Worm (Caenorhabditis elegans) whole organism, late embryonic: ENCODE data around the gene eas-1.

Source experiments
- ama-1 ChIP-seq: fragments of 150-350 bp; optimal IDR thresholded peaks from 2 replicates; lab custom pipeline; 2014
- ceh-19 ChIP-seq: fragments of 200-800 bp; sonication (Bioruptor generic); optimal IDR thresholded peaks from 2 replicates; lab custom pipeline; 2018; ENCODE audit warnings: mild to moderate bottlenecking, missing genetic modification characterization, missing compliant biosample characterization
- ceh-22 ChIP-seq: sonication (generic microtip); optimal IDR thresholded peaks from 2 replicates; lab custom pipeline; 2017; ENCODE audit warnings: missing biosample characterization, missing genetic modification characterization
- ceh-31 ChIP-seq: sonication (generic microtip); optimal IDR thresholded peaks from 2 replicates; lab custom pipeline; 2016; ENCODE audit warnings: missing genetic modification characterization, missing compliant biosample characterization
- ceh-34 ChIP-seq: sonication (generic microtip); optimal IDR thresholded peaks from 2 replicates; lab custom pipeline; 2016; ENCODE audit warnings: mild to moderate bottlenecking, missing genetic modification characterization, missing compliant biosample characterization
- ceh-9 ChIP-seq: sonication (generic microtip); optimal IDR thresholded peaks from 2 replicates; lab custom pipeline; 2016; ENCODE audit warnings: mild to moderate bottlenecking, missing genetic modification characterization, inconsistent platforms, missing compliant biosample characterization
- che-1 ChIP-seq: sonication (generic microtip); optimal IDR thresholded peaks from 2 replicates; lab custom pipeline; 2016; ENCODE audit warnings: mild to moderate bottlenecking, missing genetic modification characterization, missing compliant biosample characterization
- dve-1 ChIP-seq: sonication (generic microtip); optimal IDR thresholded peaks from 2 replicates; lab custom pipeline; 2017; ENCODE audit warnings: antibody characterized with exemption, mild to moderate bottlenecking, missing genetic modification characterization, missing compliant biosample characterization
- elt-2 ChIP-seq: sonication (generic microtip); optimal IDR thresholded peaks from 2 replicates; lab custom pipeline; 2016; ENCODE audit warnings: missing genetic modification reagents, missing genetic modification characterization, missing compliant biosample characterization
- elt-4 ChIP-seq: sonication (generic microtip); optimal IDR thresholded peaks from 2 replicates; lab custom pipeline; 2016; ENCODE audit warnings: missing genetic modification characterization, missing compliant biosample characterization
- ets-4 ChIP-seq: sonication (generic microtip); optimal IDR thresholded peaks from 2 replicates; lab custom pipeline; 2016; ENCODE audit warnings: missing genetic modification characterization, missing compliant biosample characterization
- eyg-1 ChIP-seq: sonication (generic microtip); optimal IDR thresholded peaks from 2 replicates; lab custom pipeline; 2016; ENCODE audit warnings: missing genotype, missing genetic modification characterization, missing compliant biosample characterization
- fkh-10 ChIP-seq: fragments of 150-350 bp; optimal IDR thresholded peaks from 2 replicates; lab custom pipeline; 2014; ENCODE audit warnings: missing biosample characterization, missing genetic modification reagents, missing genetic modification characterization
- hlh-15 ChIP-seq: sonication (generic microtip); optimal IDR thresholded peaks from 2 replicates; lab custom pipeline; 2016; ENCODE audit warnings: missing genetic modification characterization, missing compliant biosample characterization
- hlh-30 ChIP-seq: sonication (generic microtip); optimal IDR thresholded peaks from 2 replicates; lab custom pipeline; 2017; ENCODE audit warnings: antibody characterized with exemption, missing genetic modification characterization, missing compliant biosample characterization; ENCODE audit not compliant: insufficient read depth
- hlh-6 ChIP-seq: sonication (generic microtip); optimal IDR thresholded peaks from 2 replicates; lab custom pipeline; 2016; ENCODE audit warnings: missing genotype, missing genetic modification characterization, missing compliant biosample characterization
- hlh-8 ChIP-seq: sonication (generic microtip); optimal IDR thresholded peaks from 2 replicates; lab custom pipeline; 2016; ENCODE audit warnings: missing genotype, missing genetic modification characterization, missing compliant biosample characterization
- lim-6 ChIP-seq: sonication (generic microtip); optimal IDR thresholded peaks from 2 replicates; lab custom pipeline; 2016; ENCODE audit warnings: missing genetic modification characterization, missing compliant biosample characterization
- nhr-11 ChIP-seq: fragments of 150-350 bp; optimal IDR thresholded peaks from 2 replicates; lab custom pipeline; 2014; ENCODE audit warnings: missing biosample characterization, missing genetic modification characterization
- nhr-232 ChIP-seq: sonication (generic microtip); optimal IDR thresholded peaks from 2 replicates; lab custom pipeline; 2016; ENCODE audit warnings: missing genetic modification characterization, missing compliant biosample characterization
- pat-9 ChIP-seq: fragments of 200-800 bp; sonication (Bioruptor generic); optimal IDR thresholded peaks from 2 replicates; lab custom pipeline; 2018; ENCODE audit warnings: mild to moderate bottlenecking, missing genetic modification characterization, moderate library complexity, missing compliant biosample characterization
- pax-1 ChIP-seq: fragments of 150-350 bp; optimal IDR thresholded peaks from 2 replicates; lab custom pipeline; 2014; ENCODE audit warnings: missing biosample characterization, missing genetic modification characterization
- pha-2 ChIP-seq: sonication (generic microtip); optimal IDR thresholded peaks from 2 replicates; lab custom pipeline; 2017; ENCODE audit warnings: mild to moderate bottlenecking, missing genetic modification characterization, missing compliant biosample characterization
- pha-4 ChIP-seq: fragments of 150-350 bp; optimal IDR thresholded peaks from 2 replicates; lab custom pipeline; 2018; ENCODE audit warnings: missing biosample characterization, missing genetic modification reagents, missing genetic modification characterization
- pqm-1 ChIP-seq: sonication (generic microtip); optimal IDR thresholded peaks from 2 replicates; lab custom pipeline; 2016; ENCODE audit warnings: missing genetic modification characterization, missing compliant biosample characterization
- ref-2 ChIP-seq: sonication (generic microtip); optimal IDR thresholded peaks from 2 replicates; lab custom pipeline; 2016; ENCODE audit warnings: missing genetic modification characterization, missing compliant biosample characterization
- rnt-1 ChIP-seq: sonication (generic microtip); optimal IDR thresholded peaks from 2 replicates; lab custom pipeline; 2016; ENCODE audit warnings: missing genetic modification characterization, missing compliant biosample characterization
- sox-4 ChIP-seq: sonication (generic microtip); optimal IDR thresholded peaks from 2 replicates; lab custom pipeline; 2017; ENCODE audit warnings: mild to moderate bottlenecking, missing genetic modification characterization, inconsistent platforms, missing compliant biosample characterization
- tbx-7 ChIP-seq: sonication (generic microtip); optimal IDR thresholded peaks from 2 replicates; lab custom pipeline; 2016; ENCODE audit warnings: missing genotype, missing genetic modification characterization, missing compliant biosample characterization
- unc-3 ChIP-seq, 2 experiments: fragments of 200-800 bp in 1 of 2; sonication (Bioruptor generic) in 1 of 2; sonication (generic microtip) in 1 of 2; conservative IDR thresholded peaks in 1 of 2; optimal IDR thresholded peaks in 1 of 2; 2 replicates each; pipeline versions ENCODE4 v1.3.6 to Lab custom; 2016 to 2022; ENCODE audit warnings: missing compliant biosample characterization in 2 of 2, missing genetic modification characterization in 2 of 2, missing genetic modification reagents in 1 of 2
- unc-55 ChIP-seq: sonication (generic microtip); optimal IDR thresholded peaks from 2 replicates; lab custom pipeline; 2017; ENCODE audit warnings: missing biosample characterization, missing genetic modification reagents, missing genetic modification characterization
- zip-5 ChIP-seq: sonication (generic microtip); optimal IDR thresholded peaks from 2 replicates; lab custom pipeline; 2016; ENCODE audit warnings: missing genetic modification characterization, missing compliant biosample characterization
- ztf-16 ChIP-seq: sonication (generic microtip); optimal IDR thresholded peaks from 2 replicates; lab custom pipeline; 2017; ENCODE audit warnings: missing genetic modification characterization, missing compliant biosample characterization

Gene eas-1

DNA sequence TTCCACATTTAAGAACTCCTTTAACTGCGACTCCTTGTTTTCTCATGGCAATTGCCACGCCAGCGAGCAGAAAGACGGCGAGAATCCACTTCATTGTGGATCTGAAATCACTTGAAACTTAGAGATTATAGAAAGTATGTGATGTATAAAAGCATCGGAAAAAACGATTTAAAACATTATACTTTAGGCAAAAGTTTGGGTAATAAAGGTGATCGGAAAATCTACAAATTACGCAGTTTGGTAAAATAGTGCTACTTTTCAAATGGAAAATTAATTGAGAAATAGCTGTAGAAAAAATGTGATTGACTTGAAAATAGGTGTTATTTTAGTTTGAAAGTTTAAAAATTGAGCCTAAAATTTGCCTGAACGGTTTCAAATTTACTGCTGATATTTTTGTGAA, 12.4 kb upstream of the eas-1 start, which contains the start of gene ttr-41:
Gene ttr-41 (minus strand): TSS at position 101 of the 400 bp plus-strand sequence.
- TF ChIP-seq ceh-19 = no peak
- TF ChIP-seq pha-4 (tag; lab: Kevin White, UChicago) = no peak
- TF ChIP-seq, all 69 proteins: peak for 0

DNA sequence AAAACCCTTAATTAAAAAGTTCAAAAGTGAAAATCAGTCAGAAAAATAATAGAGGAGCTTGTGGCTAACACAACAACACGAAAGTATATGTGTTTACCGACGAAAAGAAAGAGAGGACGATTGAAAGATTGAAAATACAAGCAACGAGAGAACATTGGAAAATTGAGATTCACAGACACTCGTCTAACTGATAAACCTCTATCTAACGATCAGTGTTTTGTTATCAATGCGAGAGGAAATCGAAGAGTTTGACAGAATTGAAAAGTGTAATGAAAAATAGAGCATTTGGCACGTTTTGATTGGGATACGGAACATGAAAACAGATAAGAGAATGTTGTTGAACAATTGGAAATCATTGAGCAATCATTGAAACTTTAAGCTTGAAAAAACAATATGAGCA, 11.5 kb upstream of the eas-1 start:
- peak; percentile 93 for TF ChIP-seq elt-2 (tag; lab: Kevin White, UChicago)
- no peak for TF ChIP-seq lim-6 (tag; lab: Kevin White, UChicago)
- TF ChIP-seq sox-4 = no peak
- TF ChIP-seq tbx-7 = no peak
- no peak for TF ChIP-seq ceh-9 (tag; lab: Kevin White, UChicago)
- no peak for TF ChIP-seq pax-1

- TF ChIP-seq che-1 (tag; lab: Kevin White, UChicago) = no peak
- no peak for TF ChIP-seq hlh-30
- TF ChIP-seq pat-9 (tag; lab: Kevin White, UChicago) = no peak
- no peak for TF ChIP-seq pqm-1
- no peak for TF ChIP-seq hlh-8 (tag; lab: Kevin White, UChicago)
- no peak for TF ChIP-seq hlh-15
- TF ChIP-seq lim-6 (tag; lab: Kevin White, UChicago) = no peak
- TF ChIP-seq ceh-22 (tag; lab: Kevin White, UChicago) = no peak
- TF ChIP-seq ama-1 (lab: Kevin White, UChicago) = no peak
- TF ChIP-seq, all 69 proteins: peak for 0
Observed at ce11 chrII:4729733-4730132, 10.5 kb upstream of the eas-1 start, which contains the start of gene F41C3.7. TSS of gene F41C3.7 (plus strand) at chrII:4730033.

DNA sequence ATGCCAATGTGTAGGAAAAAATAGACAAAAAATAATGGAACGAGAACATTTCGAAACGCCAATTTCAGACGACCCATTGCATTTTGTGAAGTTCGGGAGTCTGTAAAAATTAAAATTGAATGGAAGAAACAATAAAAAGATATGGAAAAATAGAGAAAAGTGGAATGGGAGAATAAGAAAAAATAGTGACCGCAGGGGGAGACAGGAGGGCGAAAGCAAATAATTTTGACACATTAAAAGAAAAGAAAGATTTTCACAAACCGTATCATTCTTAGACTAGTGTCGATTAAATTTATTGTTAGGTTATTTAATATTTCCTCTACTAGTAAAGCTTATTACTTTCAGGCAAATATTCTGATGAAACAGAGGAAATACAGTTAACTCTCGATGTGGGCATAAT, 6.4 kb upstream of the eas-1 start, which contains the start of gene F41C3.11:
Gene F41C3.11 (minus strand): TSS at position 101 of the 400 bp plus-strand sequence.
- TF ChIP-seq ztf-16 (tag; lab: Kevin White, UChicago) (no peak), zip-5 (tag; lab: Kevin White, UChicago) (no peak), ceh-31 (tag; lab: Kevin White, UChicago) (no peak), ceh-9 (tag; lab: Kevin White, UChicago) (no peak), fkh-10 (GFP tag; lab: Kevin White, UChicago) (no peak), eyg-1 (tag; lab: Kevin White, UChicago) (no peak), ets-4 (no peak)
- TF ChIP-seq, all 69 proteins: peak for 0

- TF ChIP-seq unc-55 (GFP tag; lab: Kevin White, UChicago) (no peak), pat-9 (tag; lab: Kevin White, UChicago) (no peak), nhr-232 (tag; lab: Kevin White, UChicago) (no peak), rnt-1 (tag; lab: Kevin White, UChicago) (no peak), hlh-8 (tag; lab: Kevin White, UChicago) (no peak), hlh-30 (no peak), ceh-34 (no peak), elt-2 (tag; lab: Kevin White, UChicago) (no peak), ets-4 (no peak), ref-2 (tag; lab: Kevin White, UChicago) (no peak), pha-2 (no peak), ztf-16 (tag; lab: Kevin White, UChicago) (no peak), nhr-11 (no peak), tbx-7 (no peak), unc-3 (GFP tag; conservative IDR thresholded peaks at IDR 0.05; lab: Robert Waterston, UW) (no peak), unc-3 (tag; optimal IDR thresholded peaks at IDR 0.05; lab: Kevin White, UChicago) (no peak), elt-4 (no peak)
Observed at ce11 chrII:4734477-4734876, 5.7 kb upstream of the eas-1 start.

ce11 chrII:4736585-4736984, 3.6 kb upstream of the eas-1 start:
- no peak for TF ChIP-seq che-1 (tag; lab: Kevin White, UChicago)
- TF ChIP-seq hlh-6 (tag; lab: Kevin White, UChicago) = no peak
- TF ChIP-seq dve-1 = no peak
- no peak for TF ChIP-seq pat-9 (tag; lab: Kevin White, UChicago)
- TF ChIP-seq ref-2 (tag; lab: Kevin White, UChicago) = no peak
- TF ChIP-seq, all 69 proteins: peak for 0
